Fruit fly (Drosophila melanogaster): ENCODE data around the gene eff.

DNA sequence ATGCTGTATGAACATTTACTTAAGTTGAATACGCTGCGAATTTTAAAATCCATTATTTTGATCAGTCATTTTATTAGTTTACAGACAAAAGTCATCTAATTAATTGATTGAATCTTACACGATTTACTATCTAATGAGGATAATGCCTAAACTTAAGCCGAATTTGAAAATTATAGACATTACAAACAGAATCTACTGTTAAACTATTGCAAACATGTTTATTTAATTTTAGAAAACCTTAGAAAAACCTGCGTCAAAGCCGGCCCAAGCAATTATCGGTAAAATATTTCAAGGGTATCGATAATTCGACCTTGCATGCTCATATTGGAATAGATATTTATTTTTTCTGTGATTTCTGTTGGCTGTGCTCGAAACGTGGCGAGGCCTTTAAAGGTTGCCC is 20.2 kb downstream of the eff start:
- TF ChIP-seq Sin3A (optimal IDR thresholded peaks at IDR 0.05), result no peak
- TF ChIP-seq h (optimal IDR thresholded peaks at IDR 0.05), result no peak
- TF ChIP-seq psq (optimal IDR thresholded peaks at IDR 0.05), result no peak
- TF ChIP-seq Myc (optimal IDR thresholded peaks at IDR 0.05), result no peak
- TF ChIP-seq ttk (optimal IDR thresholded peaks at IDR 0.05), result no peak
- TF ChIP-seq insv (optimal IDR thresholded peaks at IDR 0.05), result no peak
